Fruit fly (Drosophila melanogaster) whole organism, embryonic: ENCODE data around the gene CG14300.

Source experiments
- Blimp-1 ChIP-seq: fragments of 200-800 bp; sonication (Bioruptor generic); optimal IDR thresholded peaks from 3 replicates; lab custom pipeline; 2018; ENCODE audit warnings: missing biosample characterization, missing genetic modification characterization, mild to moderate bottlenecking, moderate library complexity, missing genetic modification reagents
- C15 ChIP-seq: fragments of 200-800 bp; sonication (Bioruptor generic); IDR thresholded peaks from 3 replicates; pipeline ENCODE4 v1.3.6; 2022; ENCODE audit warnings: missing biosample characterization, missing genetic modification characterization
- CG10462 ChIP-seq: fragments of 200-800 bp; sonication (Bioruptor generic); optimal IDR thresholded peaks from 2 replicates; lab custom pipeline; 2016; ENCODE audit warnings: missing biosample characterization, missing genetic modification characterization
- CG12104 ChIP-seq: fragments of 200-800 bp; sonication (Bioruptor generic); optimal IDR thresholded peaks from 3 replicates; lab custom pipeline; 2016; ENCODE audit warnings: missing biosample characterization, missing genetic modification characterization
- CG12155 ChIP-seq: fragments of 200-800 bp; sonication (Bioruptor generic); optimal IDR thresholded peaks from 3 replicates; lab custom pipeline; 2016; ENCODE audit warnings: missing biosample characterization, missing genetic modification characterization
- CG12744 ChIP-seq: fragments of 200-800 bp; sonication (Bioruptor generic); optimal IDR thresholded peaks from 2 replicates; lab custom pipeline; 2016; ENCODE audit warnings: missing biosample characterization, missing genetic modification characterization
- CG14441 ChIP-seq: fragments of 200-800 bp; sonication (Bioruptor generic); IDR thresholded peaks from 2 replicates; pipeline ENCODE4 v1.3.6; 2022; ENCODE audit warnings: missing biosample characterization, missing genetic modification characterization
- CG16813 ChIP-seq: fragments of 200-800 bp; sonication (Bioruptor generic); IDR thresholded peaks from 3 replicates; pipeline ENCODE4 v1.3.6; 2022; ENCODE audit warnings: missing biosample characterization, missing genetic modification characterization; ENCODE audit not compliant: partially characterized antibody
- CG17186 ChIP-seq: fragments of 200-800 bp; sonication (Bioruptor generic); optimal IDR thresholded peaks from 3 replicates; lab custom pipeline; 2017; ENCODE audit warnings: missing biosample characterization, missing genetic modification reagents, missing genetic modification characterization
- CG17359 ChIP-seq: fragments of 200-800 bp; sonication (Bioruptor generic); optimal IDR thresholded peaks from 3 replicates; lab custom pipeline; 2018; ENCODE audit warnings: missing biosample characterization, mild to moderate bottlenecking, missing genetic modification characterization, moderate library complexity
- CG1792 ChIP-seq: fragments of 200-800 bp; sonication (Bioruptor generic); optimal IDR thresholded peaks from 2 replicates; lab custom pipeline; 2016; ENCODE audit warnings: missing biosample characterization, missing genetic modification characterization
- CG18011 ChIP-seq: fragments of 200-800 bp; sonication (Bioruptor generic); optimal IDR thresholded peaks from 2 replicates; lab custom pipeline; 2017; ENCODE audit warnings: missing biosample characterization, missing genetic modification characterization, mild to moderate bottlenecking, moderate library complexity, missing genotype
- CG3281 ChIP-seq: fragments of 200-800 bp; sonication (Bioruptor generic); optimal IDR thresholded peaks from 3 replicates; lab custom pipeline; 2017; ENCODE audit warnings: missing biosample characterization, mild to moderate bottlenecking, missing genetic modification characterization
- CG34376 ChIP-seq: fragments of 200-800 bp; sonication (Bioruptor generic); optimal IDR thresholded peaks from 2 replicates; lab custom pipeline; 2018; ENCODE audit warnings: missing biosample characterization, mild to moderate bottlenecking, missing genetic modification characterization
- CG43689 ChIP-seq: fragments of 200-800 bp; sonication (Bioruptor generic); IDR thresholded peaks from 2 replicates; pipeline ENCODE4 v1.3.6; 2022; ENCODE audit warnings: missing biosample characterization, missing genetic modification characterization
- CG6791 ChIP-seq: fragments of 200-800 bp; sonication (Bioruptor generic); IDR thresholded peaks from 3 replicates; pipeline ENCODE4 v1.3.6; 2022; ENCODE audit warnings: missing biosample characterization, missing genetic modification characterization; ENCODE audit not compliant: partially characterized antibody
- CG8765 ChIP-seq: fragments of 200-800 bp; sonication (Bioruptor generic); IDR thresholded peaks from 2 replicates; pipeline ENCODE4 v1.3.6; 2022; ENCODE audit warnings: missing biosample characterization, missing genetic modification characterization
- CG9437 ChIP-seq: fragments of 200-800 bp; sonication (Bioruptor generic); optimal IDR thresholded peaks from 2 replicates; lab custom pipeline; 2018; ENCODE audit warnings: missing biosample characterization, mild to moderate bottlenecking, missing genetic modification characterization
- CG9727 ChIP-seq: fragments of 200-800 bp; sonication (Bioruptor generic); optimal IDR thresholded peaks from 3 replicates; lab custom pipeline; 2017; ENCODE audit warnings: missing biosample characterization, mild to moderate bottlenecking, missing genetic modification characterization
- CG9932 ChIP-seq: fragments of 200-800 bp; sonication (Bioruptor generic); IDR thresholded peaks from 2 replicates; pipeline ENCODE4 v1.3.6; 2022; ENCODE audit warnings: missing biosample characterization, missing genetic modification characterization
- D ChIP-seq, 2 experiments: fragments of 200-800 bp in 1 of 2; fragments of >200 bp in 1 of 2; sonication (Bioruptor generic) in 1 of 2; optimal IDR thresholded peaks; 2 replicates in 1 of 2; 3 replicates in 1 of 2; lab custom pipeline; 2017; ENCODE audit warnings: mild to moderate bottlenecking in 1 of 2, missing biosample characterization in 1 of 2, missing genetic modification characterization in 1 of 2, missing genetic modification reagents in 1 of 2
- GATAe ChIP-seq: fragments of 200-800 bp; sonication (Bioruptor generic); conservative IDR thresholded peaks from 2 replicates; pipeline ENCODE4 v1.3.6; 2022; ENCODE audit warnings: missing biosample characterization, missing genetic modification characterization
- HHEX ChIP-seq: fragments of 200-800 bp; sonication (Bioruptor generic); optimal IDR thresholded peaks from 3 replicates; lab custom pipeline; 2017; ENCODE audit warnings: missing biosample characterization, mild to moderate bottlenecking, missing genetic modification characterization, missing genetic modification reagents
- Hand ChIP-seq: fragments of 200-800 bp; sonication (Bioruptor generic); optimal IDR thresholded peaks from 2 replicates; lab custom pipeline; 2017; ENCODE audit warnings: mild to moderate bottlenecking, missing biosample characterization, missing genetic modification reagents, missing genetic modification characterization
- Med ChIP-seq: fragments of 200-800 bp; sonication (Bioruptor generic); peaks from one replicate; lab custom pipeline; 2016; ENCODE audit warnings: missing biosample characterization, missing genetic modification characterization, mild to moderate bottlenecking, inconsistent platforms, moderate library complexity
- NfI ChIP-seq: fragments of 200-800 bp; sonication (Bioruptor generic); optimal IDR thresholded peaks from 3 replicates; lab custom pipeline; 2018; ENCODE audit warnings: missing biosample characterization, mild to moderate bottlenecking, missing genetic modification characterization, moderate library complexity
- Side ChIP-seq: fragments of 200-800 bp; sonication (Bioruptor generic); optimal IDR thresholded peaks from 2 replicates; lab custom pipeline; 2016; ENCODE audit warnings: missing biosample characterization, missing genetic modification characterization
- TFAM ChIP-seq: fragments of 200-800 bp; sonication (Bioruptor generic); optimal IDR thresholded peaks from 2 replicates; lab custom pipeline; 2017; ENCODE audit warnings: missing biosample characterization, missing genetic modification characterization, inconsistent platforms
- ac ChIP-seq: fragments of 200-800 bp; sonication (Bioruptor generic); optimal IDR thresholded peaks from 3 replicates; lab custom pipeline; 2017; ENCODE audit warnings: missing biosample characterization, mild to moderate bottlenecking, missing genetic modification characterization
- ap ChIP-seq: fragments of 200-800 bp; sonication (Bioruptor generic); IDR thresholded peaks from 2 replicates; pipeline ENCODE4 v1.3.6; 2022; ENCODE audit warnings: missing biosample characterization, missing genetic modification characterization
- ato ChIP-seq: fragments of 200-800 bp; sonication (Bioruptor generic); IDR thresholded peaks from 2 replicates; pipeline ENCODE4 v1.3.6; 2022; ENCODE audit warnings: missing biosample characterization, missing genetic modification characterization; ENCODE audit not compliant: partially characterized antibody
- br ChIP-seq: fragments of >200 bp; optimal IDR thresholded peaks from 2 replicates; lab custom pipeline; 2017
- chinmo ChIP-seq: fragments of 200-800 bp; sonication (Bioruptor generic); IDR thresholded peaks from 4 replicates; pipeline ENCODE4 v1.3.6; 2022; ENCODE audit warnings: missing biosample characterization, missing genetic modification characterization; ENCODE audit not compliant: partially characterized antibody
- dmrt11E ChIP-seq: fragments of 200-800 bp; sonication (Bioruptor generic); optimal IDR thresholded peaks from 3 replicates; lab custom pipeline; 2018; ENCODE audit warnings: missing biosample characterization, mild to moderate bottlenecking, missing genetic modification characterization, moderate library complexity
- dpn ChIP-seq, 2 experiments: fragments of 200-800 bp; sonication (Bioruptor generic); optimal IDR thresholded peaks; 3 replicates each; lab custom pipeline; 2016; ENCODE audit warnings: missing biosample characterization in 2 of 2, missing genetic modification characterization in 2 of 2
- eyg ChIP-seq: fragments of 200-800 bp; sonication (Bioruptor generic); optimal IDR thresholded peaks from 3 replicates; lab custom pipeline; 2016; ENCODE audit warnings: missing biosample characterization, missing genetic modification characterization
- gfzf ChIP-seq: fragments of 200-800 bp; sonication (Bioruptor generic); optimal IDR thresholded peaks from 2 replicates; lab custom pipeline; 2016; ENCODE audit warnings: missing biosample characterization, mild to moderate bottlenecking, missing genetic modification characterization, moderate library complexity
- hkb ChIP-seq, 2 experiments: fragments of 200-800 bp in 1 of 2; fragments of >200 bp in 1 of 2; sonication (Bioruptor generic) in 1 of 2; IDR thresholded peaks in 1 of 2; optimal IDR thresholded peaks in 1 of 2; 2 replicates each; pipeline versions ENCODE4 v1.3.6 to Lab custom; 2017 to 2022; ENCODE audit warnings: missing biosample characterization in 1 of 2, missing genetic modification characterization in 1 of 2
- knrl ChIP-seq: fragments of 200-800 bp; sonication (Bioruptor generic); IDR thresholded peaks from 3 replicates; pipeline ENCODE4 v1.3.6; 2022; ENCODE audit warnings: missing biosample characterization, missing genetic modification characterization; ENCODE audit not compliant: partially characterized antibody
- lbe ChIP-seq: fragments of 200-800 bp; sonication (Bioruptor generic); optimal IDR thresholded peaks from 2 replicates; lab custom pipeline; 2016; ENCODE audit warnings: missing biosample characterization, mild to moderate bottlenecking, missing genetic modification characterization
- mld ChIP-seq: fragments of 200-800 bp; sonication (Bioruptor generic); IDR thresholded peaks from 3 replicates; pipeline ENCODE4 v1.3.6; 2022; ENCODE audit warnings: missing biosample characterization, missing genetic modification characterization; ENCODE audit not compliant: partially characterized antibody
- nerfin-2 ChIP-seq: fragments of 200-800 bp; sonication (Bioruptor generic); IDR thresholded peaks from 2 replicates; pipeline ENCODE4 v1.3.6; 2022; ENCODE audit warnings: missing biosample characterization, missing genetic modification characterization; ENCODE audit not compliant: partially characterized antibody
- psq ChIP-seq: fragments of 200-800 bp; sonication (Bioruptor generic); optimal IDR thresholded peaks from 2 replicates; lab custom pipeline; 2017; ENCODE audit warnings: missing biosample characterization, missing genetic modification characterization
- slou ChIP-seq: fragments of 200-800 bp; sonication (Bioruptor generic); optimal IDR thresholded peaks from 3 replicates; lab custom pipeline; 2016; ENCODE audit warnings: missing biosample characterization, missing genetic modification characterization
- tgo ChIP-seq: fragments of 200-800 bp; sonication (Bioruptor generic); IDR thresholded peaks from 3 replicates; pipeline ENCODE4 v1.3.6; 2022; ENCODE audit warnings: missing biosample characterization, missing genetic modification characterization
- tio ChIP-seq: fragments of 200-800 bp; sonication (Bioruptor generic); optimal IDR thresholded peaks from 2 replicates; lab custom pipeline; 2017; ENCODE audit warnings: missing biosample characterization, missing genetic modification characterization, inconsistent platforms
- tll ChIP-seq, 2 experiments: fragments of 200-800 bp in 1 of 2; fragments of >200 bp in 1 of 2; sonication (Bioruptor generic) in 1 of 2; optimal IDR thresholded peaks; 2 replicates each; lab custom pipeline; 2017 to 2019; ENCODE audit warnings: missing biosample characterization in 2 of 2, missing genetic modification characterization in 2 of 2, mild to moderate bottlenecking in 1 of 2, moderate library complexity in 1 of 2
- tx ChIP-seq: fragments of 200-800 bp; sonication (Bioruptor generic); optimal IDR thresholded peaks from 2 replicates; lab custom pipeline; 2016; ENCODE audit warnings: missing biosample characterization, missing genetic modification characterization

The CG14300 gene

DNA sequence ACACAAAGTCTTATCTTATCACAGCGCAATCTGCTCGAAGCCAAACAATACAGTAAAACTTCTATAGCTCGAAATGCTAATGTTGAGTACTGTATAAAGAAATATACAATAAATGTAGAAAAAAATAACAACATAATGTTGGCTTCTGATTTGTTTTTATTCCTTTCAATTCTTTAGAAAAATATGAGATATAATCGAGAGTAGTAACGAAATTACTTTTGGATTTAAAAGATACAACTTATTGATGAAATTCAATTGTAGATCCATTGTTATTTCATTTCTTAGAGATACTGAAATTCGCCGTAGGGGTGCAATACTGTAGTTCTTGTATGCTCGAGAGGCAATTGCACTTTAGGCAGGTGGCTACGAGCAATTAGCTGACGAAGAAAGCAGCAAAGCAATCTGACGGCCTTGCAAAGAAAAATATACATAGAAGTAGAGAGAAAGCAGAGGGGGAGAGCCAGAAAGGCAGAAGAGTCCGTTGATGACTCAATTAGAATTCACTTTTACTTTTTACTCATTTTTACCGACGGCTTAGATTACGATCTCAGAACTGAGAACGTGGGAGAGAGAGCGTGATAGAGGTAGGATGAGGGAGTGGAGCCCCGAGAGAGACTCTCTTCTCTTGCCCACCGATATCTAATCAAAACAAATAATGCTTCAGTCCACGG, 22.9 kb downstream of the CG14300 start (continued):
- TF ChIP-seq psq (GFP tag; lab: Kevin White, UChicago) (no peak), CG43689 (GFP tag; lab: Robert Waterston, UW) (no peak), Side (GFP tag; lab: Kevin White, UChicago) (no peak), TFAM (no peak), CG34376 (GFP tag; lab: Kevin White, UChicago) (no peak), CG12104 (GFP tag; lab: Kevin White, UChicago) (no peak), C15 (GFP tag; lab: Robert Waterston, UW) (no peak), CG18011 (no peak), GATAe (peak; percentile 82), CG14441 (GFP tag; lab: Robert Waterston, UW) (no peak), lbe (GFP tag; lab: Kevin White, UChicago) (no peak), mld (no peak), tll (GFP tag; optimal IDR thresholded peaks at IDR 0.05; lab: Kevin White, UChicago) (no peak), CG9437 (GFP tag; lab: Kevin White, UChicago) (peak; percentile 14), dmrt11E (peak; percentile 62), nerfin-2 (no peak), Blimp-1 (GFP tag; lab: Kevin White, UChicago) (peak; percentile 95), gfzf (GFP tag; lab: Kevin White, UChicago) (no peak), knrl (GFP tag; lab: Robert Waterston, UW) (no peak), CG17359 (tag; lab: Kevin White, UChicago) (peak; percentile 49), dpn (GFP tag; optimal IDR thresholded peaks at IDR 0.05; lab: Kevin White, UChicago) (peak in 1 of 2 experiments; percentile 43), D (optimal IDR thresholded peaks at IDR 0.05; lab: Kevin White, UChicago) (no peak), D (GFP tag; optimal IDR thresholded peaks at IDR 0.05; lab: Kevin White, UChicago) (no peak), CG10462 (no peak), eyg (GFP tag; lab: Kevin White, UChicago) (no peak), CG6791 (GFP tag; lab: Robert Waterston, UW) (no peak), NfI (GFP tag; lab: Kevin White, UChicago) (peak; percentile 14), CG1792 (GFP tag; lab: Kevin White, UChicago) (no peak), CG12744 (GFP tag; lab: Kevin White, UChicago) (no peak), CG12155 (GFP tag; lab: Kevin White, UChicago) (no peak), CG3281 (GFP tag; lab: Kevin White, UChicago) (peak; percentile 18), chinmo (GFP tag; lab: Robert Waterston, UW) (0 out of 4 replicates have a peak, but pooled peaks have one; percentile 19), HHEX (GFP tag; lab: Kevin White, UChicago) (peak; percentile 45), hkb (optimal IDR thresholded peaks at IDR 0.05; lab: Kevin White, UChicago) (no peak), hkb (GFP tag; IDR thresholded peaks at IDR 0.05; lab: Robert Waterston, UW) (peak; percentile 70; the same call in 1 of the 2 replicates), CG16813 (GFP tag; lab: Robert Waterston, UW) (no peak), tgo (no peak), ac (GFP tag; lab: Kevin White, UChicago) (no peak), br (no peak), Med (GFP tag; lab: Kevin White, UChicago) (peak; percentile 85), slou (GFP tag; lab: Kevin White, UChicago) (no peak), tio (GFP tag; lab: Kevin White, UChicago) (no peak), CG9727 (GFP tag; lab: Kevin White, UChicago) (peak; percentile 41), CG17186 (no peak), CG8765 (no peak), tx (GFP tag; lab: Kevin White, UChicago) (no peak), ap (GFP tag; lab: Robert Waterston, UW) (no peak), Hand (GFP tag; lab: Kevin White, UChicago) (no peak), CG9932 (GFP tag; lab: Robert Waterston, UW) (no peak), ato (GFP tag; lab: Robert Waterston, UW) (no peak)
